Fruit fly (Drosophila melanogaster): ENCODE measurements around the gene CG17896.

The CG17896 gene

DNA sequence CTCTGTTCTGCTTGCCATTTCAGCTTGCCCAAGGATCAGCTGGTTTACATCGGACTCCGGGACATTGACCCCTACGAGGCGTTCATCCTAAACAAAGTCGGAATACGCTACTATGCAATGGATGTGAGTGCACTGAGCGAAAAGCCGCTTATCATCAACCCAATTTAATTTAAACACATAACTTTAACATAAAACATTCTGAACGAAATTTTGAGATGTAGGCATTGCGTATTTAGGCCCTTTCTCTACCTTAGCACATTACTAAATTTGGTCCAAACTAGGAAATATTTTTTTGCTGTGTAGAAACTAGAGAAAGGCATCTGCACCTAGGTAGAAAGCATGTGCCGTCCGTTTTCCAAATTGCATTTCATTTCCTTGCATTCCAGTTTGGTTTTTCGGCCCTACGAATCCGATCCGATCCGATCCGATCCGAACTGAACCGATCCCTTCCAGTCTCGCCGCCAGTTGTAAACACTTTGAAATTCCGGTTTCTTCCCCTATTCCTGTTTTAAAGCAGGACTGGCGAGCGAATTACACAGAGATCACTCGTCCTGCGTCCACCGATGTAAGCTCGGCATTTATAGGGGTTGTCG, 33.3 kb upstream of the CG17896 start (continued):
- peak; percentile 48 for TF ChIP-seq Oli (tag; optimal IDR thresholded peaks at IDR 0.05)
- TF ChIP-seq CG4424 (GFP tag; optimal IDR thresholded peaks at IDR 0.05), result peak; percentile 67
- peak; percentile 13 for TF ChIP-seq dmrt99B (tag; optimal IDR thresholded peaks at IDR 0.05)
- peak; percentile 47; the same call in 1 of the 2 replicates for TF ChIP-seq sim (GFP tag; IDR thresholded peaks at IDR 0.05)
- peak; percentile 7 for TF ChIP-seq CG18764 (GFP tag; optimal IDR thresholded peaks at IDR 0.05)
- TF ChIP-seq da (GFP tag; optimal IDR thresholded peaks at IDR 0.05), result peak; percentile 59
- TF ChIP-seq Mes4 (GFP tag; optimal IDR thresholded peaks at IDR 0.05), result peak; percentile 64
- TF ChIP-seq CG12659 (GFP tag; optimal IDR thresholded peaks at IDR 0.05), result peak; percentile 6
- no peak for TF ChIP-seq hkb (optimal IDR thresholded peaks at IDR 0.05)
- 0 out of 2 replicates have a peak, but pooled peaks have one; percentile 23 for TF ChIP-seq hkb (GFP tag; IDR thresholded peaks at IDR 0.05)
- peak; percentile 53 for TF ChIP-seq CG8388 (GFP tag; optimal IDR thresholded peaks at IDR 0.05)
- no peak for TF ChIP-seq eyg (GFP tag; optimal IDR thresholded peaks at IDR 0.05)
- TF ChIP-seq zfh2 (GFP tag; optimal IDR thresholded peaks at IDR 0.05), result no peak
- no peak for TF ChIP-seq Lpt (GFP tag; optimal IDR thresholded peaks at IDR 0.05)
- TF ChIP-seq CG10267 (tag; optimal IDR thresholded peaks at IDR 0.05), result peak; percentile 76
- TF ChIP-seq CG2199 (GFP tag; IDR thresholded peaks at IDR 0.05), result no peak
- peak; percentile 96 for TF ChIP-seq CG15696 (tag; optimal IDR thresholded peaks at IDR 0.05)
- TF ChIP-seq CG8359 (GFP tag; optimal IDR thresholded peaks at IDR 0.05; ENCODE audit: borderline replicate concordance), result peak; percentile 53
- TF ChIP-seq CG4730 (GFP tag; IDR thresholded peaks at IDR 0.05), result no peak
- no peak for TF ChIP-seq CG7357 (GFP tag; IDR thresholded peaks at IDR 0.05)
- peak; percentile 81 for TF ChIP-seq CG16815 (GFP tag; optimal IDR thresholded peaks at IDR 0.05)
- TF ChIP-seq Xbp1 (GFP tag; optimal IDR thresholded peaks at IDR 0.05), result peak; percentile 46
- peak; percentile 83 for TF ChIP-seq CG2712 (tag; optimal IDR thresholded peaks at IDR 0.05)
- TF ChIP-seq Lhr (GFP tag; optimal IDR thresholded peaks at IDR 0.05), result peak; percentile 30
- no peak for TF ChIP-seq seq (GFP tag; IDR thresholded peaks at IDR 0.05)
- peak; percentile 48 for TF ChIP-seq bcd (GFP tag; optimal IDR thresholded peaks at IDR 0.05)
- TF ChIP-seq Bgb (GFP tag; IDR thresholded peaks at IDR 0.05; ENCODE audit: partially characterized antibody), result no peak
- no peak for TF ChIP-seq Hr78 (GFP tag; optimal IDR thresholded peaks at IDR 0.05)
- peak; percentile 52 for TF ChIP-seq Atf3 (GFP tag; optimal IDR thresholded peaks at IDR 0.05)
- TF ChIP-seq gfzf (GFP tag; optimal IDR thresholded peaks at IDR 0.05), result no peak
- no peak for TF ChIP-seq CG14667 (GFP tag; IDR thresholded peaks at IDR 0.05)
- no peak for TF ChIP-seq CG32772 (GFP tag; IDR thresholded peaks at IDR 0.05)
- no peak for TF ChIP-seq CG13296 (GFP tag; optimal IDR thresholded peaks at IDR 0.05)
- no peak for TF ChIP-seq TFAM (GFP tag; optimal IDR thresholded peaks at IDR 0.05)
- TF ChIP-seq CG42726 (GFP tag; IDR thresholded peaks at IDR 0.05; ENCODE audit: partially characterized antibody), result no peak
- TF ChIP-seq Deaf1 (tag; optimal IDR thresholded peaks at IDR 0.05), result peak; percentile 46
- no peak for TF ChIP-seq CG6272 (GFP tag; IDR thresholded peaks at IDR 0.05)
- peak; percentile 59 for TF ChIP-seq CG33213 (GFP tag; optimal IDR thresholded peaks at IDR 0.05)
- TF ChIP-seq CG12942 (GFP tag; optimal IDR thresholded peaks at IDR 0.05), result peak; percentile 12
- peak; percentile 35 for TF ChIP-seq shn (GFP tag; optimal IDR thresholded peaks at IDR 0.05)
- no peak for TF ChIP-seq CG15269 (tag; optimal IDR thresholded peaks at IDR 0.05)
- no peak for TF ChIP-seq Abd-B (GFP tag; optimal IDR thresholded peaks at IDR 0.05)
- no peak for TF ChIP-seq chm (GFP tag; IDR thresholded peaks at IDR 0.05)
- TF ChIP-seq CG10565 (GFP tag; optimal IDR thresholded peaks at IDR 0.05), result no peak
- peak; percentile 47 for TF ChIP-seq CG9609 (GFP tag; optimal IDR thresholded peaks at IDR 0.05)
- no peak for TF ChIP-seq ash1 (GFP tag; optimal IDR thresholded peaks at IDR 0.05)
- peak; percentile 63 for TF ChIP-seq Ssrp (tag; optimal IDR thresholded peaks at IDR 0.05)
- peak; percentile 92 for TF ChIP-seq dmrt11E (tag; optimal IDR thresholded peaks at IDR 0.05)
- TF ChIP-seq Fer1 (GFP tag; optimal IDR thresholded peaks at IDR 0.05), result no peak
- peak; percentile 71 for TF ChIP-seq Camta (GFP tag; optimal IDR thresholded peaks at IDR 0.05)

All from whole organism, embryonic.